Worm (Caenorhabditis elegans) whole organism, midembryonic: ENCODE data around the gene B0507.3.
"Not testable (repeated sequence)": the region's sequence is repeated elsewhere in the genome, so short reads cannot be mapped to it uniquely, and the experiment has no call there.

ENCODE experiments used
- T22C8.4 ChIP-seq: fragments of 200-800 bp; sonication (Bioruptor generic); IDR thresholded peaks from 2 replicates; pipeline ENCODE4 v1.3.6; 2022; ENCODE audit warnings: missing genetic modification characterization, missing compliant biosample characterization
- flt-1 ChIP-seq: fragments of 200-800 bp; sonication (Bioruptor generic); IDR thresholded peaks from 2 replicates; pipeline ENCODE4 v1.3.6; 2022; ENCODE audit warnings: missing genetic modification characterization, missing compliant biosample characterization
- klf-2 ChIP-seq: fragments of 200-800 bp; sonication (Bioruptor generic); conservative IDR thresholded peaks from 2 replicates; pipeline ENCODE4 v1.3.6; 2022; ENCODE audit warnings: missing genetic modification reagents, missing genetic modification characterization, missing compliant biosample characterization
- tab-1 ChIP-seq: fragments of 200-800 bp; sonication (Bioruptor generic); IDR thresholded peaks from 2 replicates; pipeline ENCODE4 v1.3.6; 2022; ENCODE audit warnings: missing genetic modification characterization, missing compliant biosample characterization
- ztf-29 ChIP-seq: fragments of 200-800 bp; sonication (Bioruptor generic); IDR thresholded peaks from 2 replicates; pipeline ENCODE4 v1.3.6; 2022; ENCODE audit warnings: missing genetic modification reagents, missing genetic modification characterization, missing compliant biosample characterization

DNA sequence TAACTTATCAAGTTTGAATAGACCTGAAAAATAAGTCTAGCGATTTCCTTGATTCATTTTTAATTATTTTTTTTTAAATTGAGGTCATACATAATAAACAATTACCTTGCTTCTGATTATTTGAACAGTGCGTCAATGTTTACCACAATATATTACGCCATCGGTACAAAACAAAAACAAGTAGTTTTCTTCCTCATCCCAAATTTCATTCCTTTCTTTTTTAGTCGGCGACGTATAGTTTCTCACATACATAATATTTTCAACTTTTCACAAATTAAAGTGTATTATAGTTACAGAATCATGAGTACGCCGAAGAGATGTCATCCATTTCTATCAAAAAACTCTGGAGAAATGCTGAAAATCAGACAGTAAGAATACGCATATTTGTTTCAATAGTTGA is 42.5 kb upstream of the B0507.3 start, which contains the start of gene droe-8:
- not testable (repeated sequence) for TF ChIP-seq flt-1; tab-1 (GFP tag; lab: Robert Waterston, UW); ztf-29 (GFP tag; lab: Robert Waterston, UW); klf-2 (GFP tag; lab: Robert Waterston, UW); T22C8.4 (GFP tag; lab: Robert Waterston, UW)
